Worm (Caenorhabditis elegans): ENCODE data around the gene W07A12.4.

DNA sequence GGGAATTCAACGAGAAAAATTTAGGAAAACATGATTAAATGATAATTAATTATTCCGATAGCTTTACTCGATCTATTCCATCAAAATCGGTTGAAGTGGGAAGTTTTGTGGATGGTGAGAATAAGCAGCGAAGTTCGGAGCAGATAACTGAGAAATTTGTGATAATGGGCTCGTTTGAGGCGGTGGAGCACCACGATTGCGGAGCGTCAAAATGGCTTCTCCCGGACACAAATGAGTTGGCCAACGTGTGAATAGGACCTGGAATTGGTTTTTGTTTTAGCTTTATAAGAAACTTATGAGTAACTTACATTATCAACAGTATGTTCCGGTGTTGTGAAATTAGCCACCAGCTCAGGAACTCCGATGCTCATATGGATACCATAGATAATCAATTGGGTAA, 32.8 kb downstream of the W07A12.4 start:
- TF ChIP-seq hpl-2 (GFP tag; optimal IDR thresholded peaks at IDR 0.05): no peak
- no peak for TF ChIP-seq sox-4 (tag; optimal IDR thresholded peaks at IDR 0.05)
- TF ChIP-seq egl-27 (tag; optimal IDR thresholded peaks at IDR 0.05): no peak
- TF ChIP-seq lin-13 (GFP tag; optimal IDR thresholded peaks at IDR 0.05): no peak
- no peak for TF ChIP-seq ceh-82 (tag; optimal IDR thresholded peaks at IDR 0.05)
- TF ChIP-seq nhr-12 (tag; optimal IDR thresholded peaks at IDR 0.05): no peak
- TF ChIP-seq fkh-10 (GFP tag; optimal IDR thresholded peaks at IDR 0.05): no peak
- TF ChIP-seq lsy-2 (tag; optimal IDR thresholded peaks at IDR 0.05): no peak
- no peak for TF ChIP-seq fkh-4 (tag; optimal IDR thresholded peaks at IDR 0.05; ENCODE audit: borderline replicate concordance)
- no peak for TF ChIP-seq nhr-71 (tag; optimal IDR thresholded peaks at IDR 0.05)
- no peak for TF ChIP-seq hlh-4 (tag; optimal IDR thresholded peaks at IDR 0.05)

All from whole organism, L1 larva.